Worm (Caenorhabditis elegans): ENCODE measurements around the gene T26E4.7.

The T26E4.7 gene

ce11 chrV:15766122-15766594 is 27.2 kb upstream of the T26E4.7 start, which contains the start of the genes haf-3 and F57A10.2 (continued):
- TF ChIP-seq spr-1 (tag; optimal IDR thresholded peaks at IDR 0.05), result peak; percentile 78
- no peak for TF ChIP-seq ceh-62 (tag; optimal IDR thresholded peaks at IDR 0.05)
- TF ChIP-seq ctbp-1 (GFP tag; IDR thresholded peaks at IDR 0.05), result peak; percentile 80; the same call in 1 of the 2 replicates
- TF ChIP-seq lir-3 (tag; optimal IDR thresholded peaks at IDR 0.05), result no peak
- no peak for TF ChIP-seq mdt-29 (GFP tag; IDR thresholded peaks at IDR 0.05)
- TF ChIP-seq jun-1 (tag; optimal IDR thresholded peaks at IDR 0.05), result peak; percentile 62
- no peak for TF ChIP-seq saeg-2 (GFP tag; IDR thresholded peaks at IDR 0.05)
- no peak for TF ChIP-seq ztf-11 (tag; optimal IDR thresholded peaks at IDR 0.05)
- TF ChIP-seq egl-43 (GFP tag; IDR thresholded peaks at IDR 0.05), result no peak
- peak in 1 of 2 experiments; percentile 58 for TF ChIP-seq daf-16 (GFP tag; optimal IDR thresholded peaks at IDR 0.05)
- TF ChIP-seq daf-16 (tag; optimal IDR thresholded peaks at IDR 0.05), result peak; percentile 42
- peak; percentile 79 for TF ChIP-seq nhr-11 (tag; optimal IDR thresholded peaks at IDR 0.05)
- TF ChIP-seq dmd-9 (GFP tag; IDR thresholded peaks at IDR 0.05), result no peak
- peak; percentile 76 for TF ChIP-seq zip-2 (tag; optimal IDR thresholded peaks at IDR 0.05)
- peak; percentile 81 for TF ChIP-seq ztf-7 (tag; optimal IDR thresholded peaks at IDR 0.05)
- peak; percentile 44 to 54 for TF ChIP-seq hif-1 (tag; optimal IDR thresholded peaks at IDR 0.05)
- no peak for TF ChIP-seq ZK546.5 (tag; optimal IDR thresholded peaks at IDR 0.05)
- TF ChIP-seq nhr-48 (tag; optimal IDR thresholded peaks at IDR 0.05), result peak; percentile 75
- TF ChIP-seq attf-4 (tag; optimal IDR thresholded peaks at IDR 0.05), result no peak
- TF ChIP-seq Y105C5A.15 (GFP tag; IDR thresholded peaks at IDR 0.05), result no peak
- TF ChIP-seq hlh-11 (tag; optimal IDR thresholded peaks at IDR 0.05), result peak; percentile 82
- peak; percentile 92 for TF ChIP-seq nhr-102 (tag; optimal IDR thresholded peaks at IDR 0.05)
- TF ChIP-seq nhr-77 (tag; optimal IDR thresholded peaks at IDR 0.05), result peak; percentile 90
- peak; percentile 88 for TF ChIP-seq rbr-2 (tag; optimal IDR thresholded peaks at IDR 0.05)
- no peak for TF ChIP-seq nhr-237 (tag; optimal IDR thresholded peaks at IDR 0.05)
- TF ChIP-seq lin-39 (tag; optimal IDR thresholded peaks at IDR 0.05), result no peak
- TF ChIP-seq aly-2 (tag; optimal IDR thresholded peaks at IDR 0.05), result no peak
- TF ChIP-seq lin-15B (tag; optimal IDR thresholded peaks at IDR 0.05), result peak; percentile 68
- TF ChIP-seq D1046.2 (GFP tag; IDR thresholded peaks at IDR 0.05), result 0 out of 2 replicates have a peak, but pooled peaks have one; percentile 36
- peak; percentile 70 for TF ChIP-seq snpc-1.2 (GFP tag; IDR thresholded peaks at IDR 0.05)
- peak; percentile 94 for TF ChIP-seq T26A8.4 (GFP tag; IDR thresholded peaks at IDR 0.05)
- peak; percentile 63; the same call in 1 of the 2 replicates for TF ChIP-seq zfp-3 (GFP tag; conservative IDR thresholded peaks at IDR 0.05)
- TF ChIP-seq Y48G9A.11 (GFP tag; IDR thresholded peaks at IDR 0.05), result peak; percentile 75
- peak; percentile 38 for TF ChIP-seq ceh-32 (tag; optimal IDR thresholded peaks at IDR 0.05; ENCODE audit: poor library complexity)
- TF ChIP-seq fos-1 (tag; optimal IDR thresholded peaks at IDR 0.05), result no peak
- no peak for TF ChIP-seq cey-2 (tag; optimal IDR thresholded peaks at IDR 0.05; ENCODE audit: borderline replicate concordance, insufficient read depth)
- peak; percentile 55; the same call in 1 of the 2 replicates for TF ChIP-seq lin-1 (GFP tag; IDR thresholded peaks at IDR 0.05)
- no peak for TF ChIP-seq skn-1 (tag; optimal IDR thresholded peaks at IDR 0.05)
- TF ChIP-seq mxl-2 (GFP tag; conservative IDR thresholded peaks at IDR 0.05), result no peak
- no peak for TF ChIP-seq set-16 (GFP tag; IDR thresholded peaks at IDR 0.05)
- TF ChIP-seq snpc-4 (tag; optimal IDR thresholded peaks at IDR 0.05), result peak; percentile 34
- TF ChIP-seq ama-1 (optimal IDR thresholded peaks at IDR 0.05), result no peak
- TF ChIP-seq F37D6.2 (tag; optimal IDR thresholded peaks at IDR 0.05), result peak; percentile 77
- TF ChIP-seq ceh-82 (tag; optimal IDR thresholded peaks at IDR 0.05), result no peak
- no peak for TF ChIP-seq nhr-10 (tag; optimal IDR thresholded peaks at IDR 0.05)
- peak; percentile 83 for TF ChIP-seq lin-13 (GFP tag; optimal IDR thresholded peaks at IDR 0.05)
- peak; percentile 40 for TF ChIP-seq Y5F2A.4 (GFP tag; optimal IDR thresholded peaks at IDR 0.05)
- TF ChIP-seq vab-7 (GFP tag; IDR thresholded peaks at IDR 0.05), result peak; percentile 43; the same call in 1 of the 2 replicates
- TF ChIP-seq tra-1 (GFP tag; IDR thresholded peaks at IDR 0.05), result peak; percentile 88
- TF ChIP-seq ceh-28 (tag; optimal IDR thresholded peaks at IDR 0.05), result no peak
- TF ChIP-seq lin-38 (GFP tag; IDR thresholded peaks at IDR 0.05), result peak; percentile 90
- peak; percentile 73 for TF ChIP-seq spr-3 (GFP tag; optimal IDR thresholded peaks at IDR 0.05)

Data from whole organism, L4 larva.